Worm (Caenorhabditis elegans) whole organism, young adult: ENCODE measurements around the gene nex-1.

ENCODE experiments used
- B0019.2 ChIP-seq: fragments of 200-800 bp; sonication (Bioruptor generic); conservative IDR thresholded peaks from 2 replicates; pipeline ENCODE4 v1.3.6; 2022; ENCODE audit warnings: missing genetic modification reagents, missing genetic modification characterization, missing compliant biosample characterization
- B0336.3 ChIP-seq: fragments of 200-800 bp; sonication (Bioruptor generic); IDR thresholded peaks from 2 replicates; pipeline ENCODE4 v1.3.6; 2022; ENCODE audit warnings: missing genetic modification characterization, missing compliant biosample characterization
- F22D6.2 ChIP-seq: sonication (generic microtip); optimal IDR thresholded peaks from 2 replicates; lab custom pipeline; 2016; ENCODE audit warnings: mild to moderate bottlenecking, missing genetic modification characterization, missing compliant biosample characterization
- F49E8.2 ChIP-seq: sonication (generic microtip); optimal IDR thresholded peaks from 3 replicates; lab custom pipeline; 2017; ENCODE audit warnings: missing genetic modification characterization, mild to moderate bottlenecking, missing compliant biosample characterization, antibody characterized with exemption, moderate library complexity; ENCODE audit not compliant: insufficient read depth
- F52B5.7 ChIP-seq: sonication (generic microtip); optimal IDR thresholded peaks from 2 replicates; lab custom pipeline; 2016; ENCODE audit warnings: mild to moderate bottlenecking, missing genetic modification characterization, missing compliant biosample characterization
- F55B11.4 ChIP-seq: sonication (generic microtip); optimal IDR thresholded peaks from 2 replicates; lab custom pipeline; 2016; ENCODE audit warnings: missing compliant biosample characterization, missing genetic modification characterization, borderline replicate concordance; ENCODE audit not compliant: insufficient read depth
- K12H6.12 ChIP-seq: fragments of 200-800 bp; sonication (Bioruptor generic); optimal IDR thresholded peaks from 2 replicates; lab custom pipeline; 2018; ENCODE audit warnings: mild to moderate bottlenecking, missing genetic modification characterization, missing compliant biosample characterization
- Y53F4B.3 ChIP-seq: fragments of 200-800 bp; sonication (Bioruptor generic); IDR thresholded peaks from 2 replicates; pipeline ENCODE4 v1.3.6; 2022; ENCODE audit warnings: missing genetic modification reagents, missing genetic modification characterization, missing compliant biosample characterization
- Y53G8AR.9 ChIP-seq: fragments of 200-800 bp; sonication (Bioruptor generic); conservative IDR thresholded peaks from 2 replicates; pipeline ENCODE4 v1.3.6; 2022; ENCODE audit warnings: missing genetic modification reagents, missing genetic modification characterization, missing compliant biosample characterization
- Y67H2A.10 ChIP-seq: fragments of 200-800 bp; sonication (Bioruptor generic); conservative IDR thresholded peaks from 2 replicates; pipeline ENCODE4 v1.3.6; 2022; ENCODE audit warnings: missing genetic modification reagents, missing genetic modification characterization, missing compliant biosample characterization
- Y95B8A.8 ChIP-seq: fragments of 200-800 bp; sonication (Bioruptor generic); IDR thresholded peaks from 2 replicates; pipeline ENCODE4 v1.3.6; 2022; ENCODE audit warnings: missing genetic modification reagents, missing genetic modification characterization, missing compliant biosample characterization
- ama-1 ChIP-seq, 3 experiments: fragments of 150-350 bp in 1 of 3; sonication (generic microtip) in 2 of 3; optimal IDR thresholded peaks; 2 replicates each; lab custom pipeline; 2014 to 2018; ENCODE audit warnings: missing biosample characterization in 2 of 3, missing genetic modification characterization in 2 of 3, missing genetic modification reagents in 2 of 3
- atf-7 ChIP-seq: sonication (generic microtip); optimal IDR thresholded peaks from 2 replicates; lab custom pipeline; 2017; ENCODE audit warnings: mild to moderate bottlenecking, missing genetic modification characterization, missing compliant biosample characterization
- athp-1 ChIP-seq: sonication (generic microtip); optimal IDR thresholded peaks from 2 replicates; lab custom pipeline; 2017; ENCODE audit warnings: mild to moderate bottlenecking, missing genetic modification characterization, missing compliant biosample characterization
- attf-6 ChIP-seq: fragments of 200-800 bp; sonication (Bioruptor generic); IDR thresholded peaks from 2 replicates; pipeline ENCODE4 v1.3.6; 2022; ENCODE audit warnings: missing genetic modification reagents, missing genetic modification characterization, missing compliant biosample characterization
- bed-1 ChIP-seq: fragments of 200-800 bp; sonication (Bioruptor generic); IDR thresholded peaks from 2 replicates; pipeline ENCODE4 v1.3.6; 2022; ENCODE audit warnings: missing genetic modification reagents, missing genetic modification characterization, missing compliant biosample characterization
- cebp-1 ChIP-seq, 2 experiments: fragments of 200-800 bp in 1 of 2; sonication (Bioruptor generic) in 1 of 2; sonication (generic microtip) in 1 of 2; IDR thresholded peaks in 1 of 2; optimal IDR thresholded peaks in 1 of 2; 2 replicates each; pipeline versions ENCODE4 v1.3.6 to Lab custom; 2017 to 2022; ENCODE audit warnings: missing compliant biosample characterization in 2 of 2, missing genetic modification characterization in 2 of 2, mild to moderate bottlenecking in 1 of 2, missing genetic modification reagents in 1 of 2, moderate library complexity in 1 of 2
- ceh-100 ChIP-seq: fragments of 200-800 bp; sonication (Bioruptor generic); IDR thresholded peaks from 2 replicates; pipeline ENCODE4 v1.3.6; 2022; ENCODE audit warnings: missing genetic modification reagents, missing genetic modification characterization, missing compliant biosample characterization
- ceh-40 ChIP-seq: fragments of 200-800 bp; sonication (Bioruptor generic); IDR thresholded peaks from 2 replicates; pipeline ENCODE4 v1.3.6; 2022; ENCODE audit warnings: missing genetic modification characterization, missing compliant biosample characterization
- ceh-58 ChIP-seq: fragments of 200-800 bp; sonication (Bioruptor generic); IDR thresholded peaks from 2 replicates; pipeline ENCODE4 v1.3.6; 2022; ENCODE audit warnings: missing genetic modification characterization, missing compliant biosample characterization
- ceh-79 ChIP-seq: sonication (generic microtip); optimal IDR thresholded peaks from 2 replicates; lab custom pipeline; 2017; ENCODE audit warnings: mild to moderate bottlenecking, missing genetic modification characterization, missing compliant biosample characterization
- dox-1 ChIP-seq: fragments of 200-800 bp; sonication (Bioruptor generic); IDR thresholded peaks from 2 replicates; pipeline ENCODE4 v1.3.6; 2022; ENCODE audit warnings: missing genetic modification reagents, missing genetic modification characterization, missing compliant biosample characterization
- egl-44 ChIP-seq: fragments of 200-800 bp; sonication (Bioruptor generic); IDR thresholded peaks from 2 replicates; pipeline ENCODE4 v1.3.6; 2022; ENCODE audit warnings: missing genetic modification reagents, missing genetic modification characterization, missing compliant biosample characterization
- ekl-4 ChIP-seq: fragments of 200-800 bp; sonication (Bioruptor generic); IDR thresholded peaks from 2 replicates; pipeline ENCODE4 v1.3.6; 2022; ENCODE audit warnings: missing genetic modification reagents, missing genetic modification characterization, missing compliant biosample characterization
- fkh-3 ChIP-seq: sonication (generic microtip); optimal IDR thresholded peaks from 2 replicates; lab custom pipeline; 2016; ENCODE audit warnings: mild to moderate bottlenecking, missing genetic modification characterization, missing compliant biosample characterization
- hlh-12 ChIP-seq: sonication (generic microtip); optimal IDR thresholded peaks from 2 replicates; lab custom pipeline; 2016; ENCODE audit warnings: missing genetic modification characterization, missing compliant biosample characterization
- hmg-20 ChIP-seq: fragments of 200-800 bp; sonication (Bioruptor generic); IDR thresholded peaks from 2 replicates; pipeline ENCODE4 v1.3.6; 2022; ENCODE audit warnings: missing genetic modification reagents, missing genetic modification characterization, missing compliant biosample characterization
- let-526 ChIP-seq: fragments of 200-800 bp; sonication (Bioruptor generic); IDR thresholded peaks from 2 replicates; pipeline ENCODE4 v1.3.6; 2022; ENCODE audit warnings: missing genetic modification reagents, missing genetic modification characterization, missing compliant biosample characterization
- let-607 ChIP-seq, 2 experiments: fragments of 200-800 bp in 1 of 2; sonication (Bioruptor generic) in 1 of 2; sonication (generic microtip) in 1 of 2; optimal IDR thresholded peaks; 2 replicates each; lab custom pipeline; 2016 to 2018; ENCODE audit warnings: mild to moderate bottlenecking in 2 of 2, missing compliant biosample characterization in 2 of 2, missing genetic modification characterization in 2 of 2, moderate library complexity in 2 of 2, missing genotype in 1 of 2
- lin-40 ChIP-seq: sonication (generic microtip); optimal IDR thresholded peaks from 2 replicates; lab custom pipeline; 2016; ENCODE audit warnings: missing genetic modification characterization, mild to moderate bottlenecking, missing compliant biosample characterization, missing genotype, missing genetic modification reagents
- lin-54 ChIP-seq: fragments of 200-800 bp; sonication (Bioruptor generic); optimal IDR thresholded peaks from 2 replicates; lab custom pipeline; 2018; ENCODE audit warnings: mild to moderate bottlenecking, missing genetic modification characterization, missing compliant biosample characterization
- lsl-1 ChIP-seq: fragments of 200-800 bp; sonication (Bioruptor generic); optimal IDR thresholded peaks from 2 replicates; lab custom pipeline; 2018; ENCODE audit warnings: mild to moderate bottlenecking, missing genetic modification characterization, moderate library complexity, missing compliant biosample characterization
- madf-3 ChIP-seq: fragments of 200-800 bp; sonication (Bioruptor generic); IDR thresholded peaks from 2 replicates; pipeline ENCODE4 v1.3.6; 2022; ENCODE audit warnings: missing genetic modification reagents, missing genetic modification characterization, missing compliant biosample characterization
- madf-8 ChIP-seq: fragments of 200-800 bp; sonication (Bioruptor generic); conservative IDR thresholded peaks from 2 replicates; pipeline ENCODE4 v1.3.6; 2022; ENCODE audit warnings: missing genetic modification reagents, missing genetic modification characterization, missing compliant biosample characterization
- mcd-1 ChIP-seq: fragments of 200-800 bp; sonication (Bioruptor generic); IDR thresholded peaks from 2 replicates; pipeline ENCODE4 v1.3.6; 2022; ENCODE audit warnings: missing genetic modification reagents, missing genetic modification characterization, missing compliant biosample characterization
- nhr-27 ChIP-seq: fragments of 200-800 bp; sonication (Bioruptor generic); optimal IDR thresholded peaks from 2 replicates; lab custom pipeline; 2018; ENCODE audit warnings: mild to moderate bottlenecking, missing genetic modification characterization, moderate library complexity, missing compliant biosample characterization
- nhr-90 ChIP-seq: sonication (generic microtip); optimal IDR thresholded peaks from 2 replicates; lab custom pipeline; 2016; ENCODE audit warnings: missing genotype, mild to moderate bottlenecking, missing genetic modification characterization, missing compliant biosample characterization
- rcor-1 ChIP-seq: fragments of 200-800 bp; sonication (Bioruptor generic); IDR thresholded peaks from 2 replicates; pipeline ENCODE4 v1.3.6; 2022; ENCODE audit warnings: missing genetic modification reagents, missing genetic modification characterization, missing compliant biosample characterization
- repo-1 ChIP-seq: sonication (generic microtip); optimal IDR thresholded peaks from 2 replicates; lab custom pipeline; 2017; ENCODE audit warnings: mild to moderate bottlenecking, missing genetic modification characterization, missing compliant biosample characterization
- sea-2 ChIP-seq: fragments of 200-800 bp; sonication (Bioruptor generic); IDR thresholded peaks from 2 replicates; pipeline ENCODE4 v1.3.6; 2022; ENCODE audit warnings: missing genetic modification characterization, missing compliant biosample characterization
- snpc-3.4 ChIP-seq: sonication (generic microtip); optimal IDR thresholded peaks from 2 replicates; lab custom pipeline; 2017; ENCODE audit warnings: missing genetic modification characterization, mild to moderate bottlenecking, missing compliant biosample characterization, antibody characterized with exemption, moderate library complexity, missing genotype, missing genetic modification reagents
- snpc-4 ChIP-seq, 5 experiments: fragments of 150-350 bp in 1 of 5; sonication (generic microtip) in 4 of 5; optimal IDR thresholded peaks; 2 replicates each; lab custom pipeline; 2014 to 2018; ENCODE audit warnings: missing genetic modification characterization in 5 of 5, missing biosample characterization in 3 of 5, antibody characterized with exemption in 2 of 5, mild to moderate bottlenecking in 2 of 5, missing compliant biosample characterization in 2 of 5, missing genotype in 2 of 5, moderate library complexity in 2 of 5, missing genetic modification reagents in 1 of 5
- somi-1 ChIP-seq: fragments of 200-800 bp; sonication (Bioruptor generic); optimal IDR thresholded peaks from 2 replicates; lab custom pipeline; 2018; ENCODE audit warnings: mild to moderate bottlenecking, missing genetic modification characterization, missing compliant biosample characterization
- tlf-1 ChIP-seq: fragments of 200-800 bp; sonication (Bioruptor generic); optimal IDR thresholded peaks from 2 replicates; lab custom pipeline; 2018; ENCODE audit warnings: mild to moderate bottlenecking, missing genetic modification characterization, missing compliant biosample characterization
- unc-130 ChIP-seq: sonication (generic microtip); optimal IDR thresholded peaks from 2 replicates; lab custom pipeline; 2016; ENCODE audit warnings: missing genetic modification reagents, missing genetic modification characterization, missing compliant biosample characterization
- unc-62 ChIP-seq: fragments of 150-350 bp; optimal IDR thresholded peaks from 2 replicates; lab custom pipeline; 2014; ENCODE audit warnings: missing biosample characterization, missing genetic modification reagents, missing genetic modification characterization
- zim-3 ChIP-seq: sonication (generic microtip); optimal IDR thresholded peaks from 2 replicates; lab custom pipeline; 2017; ENCODE audit warnings: mild to moderate bottlenecking, missing genetic modification characterization, moderate library complexity, missing compliant biosample characterization

Gene nex-1

DNA sequence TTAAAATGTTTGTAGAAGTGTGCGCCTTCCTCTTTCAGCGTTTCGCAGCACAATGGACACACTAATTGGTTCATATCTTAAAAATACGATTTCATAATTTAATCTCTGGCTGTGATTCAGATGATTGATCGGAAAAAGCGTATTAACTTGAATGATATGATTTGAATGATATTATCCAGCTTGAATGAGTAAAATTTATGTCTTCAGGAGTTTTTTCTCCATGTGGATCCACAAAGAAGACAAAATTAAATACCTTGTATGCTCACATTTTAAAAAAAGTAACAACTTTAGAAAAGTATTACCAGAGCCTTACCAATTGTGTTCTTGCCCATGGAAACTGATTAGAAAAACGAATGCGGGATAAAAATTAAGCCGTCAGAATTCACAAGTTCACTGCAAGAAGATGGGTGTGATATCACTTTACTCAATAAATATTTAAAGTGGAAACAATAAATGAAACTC lies 48.0 kb downstream of the nex-1 start, which contains the start of gene ztf-8 (continued):
- TF ChIP-seq B0019.2 (GFP tag; lab: Robert Waterston, UW): no peak
- TF ChIP-seq hlh-12 (tag; lab: Kevin White, UChicago): no peak
- no peak for TF ChIP-seq cebp-1 (GFP tag; IDR thresholded peaks at IDR 0.05; lab: Robert Waterston, UW)
- TF ChIP-seq cebp-1 (tag; optimal IDR thresholded peaks at IDR 0.05; lab: Kevin White, UChicago): peak; percentile 38
- peak; percentile 31 for TF ChIP-seq zim-3 (tag; lab: Kevin White, UChicago)
- no peak for TF ChIP-seq somi-1 (GFP tag; lab: Kevin White, UChicago)
- no peak for TF ChIP-seq let-526 (GFP tag; lab: Robert Waterston, UW)
- TF ChIP-seq ama-1 (optimal IDR thresholded peaks at IDR 0.05; lab: Kevin White, UChicago): peak; percentile 37
- peak in 1 of 2 experiments; percentile 5 for TF ChIP-seq ama-1 (GFP tag; optimal IDR thresholded peaks at IDR 0.05; lab: Kevin White, UChicago)
- no peak for TF ChIP-seq ceh-79
- TF ChIP-seq dox-1 (GFP tag; lab: Robert Waterston, UW): peak; percentile 19; the same call in 1 of the 2 replicates
- TF ChIP-seq rcor-1: peak; percentile 38
- no peak for TF ChIP-seq F55B11.4 (tag; lab: Kevin White, UChicago)
- no peak for TF ChIP-seq Y67H2A.10 (GFP tag; lab: Robert Waterston, UW)
- TF ChIP-seq K12H6.12 (tag; lab: Kevin White, UChicago): no peak
- TF ChIP-seq egl-44 (GFP tag; lab: Robert Waterston, UW): no peak
- no peak for TF ChIP-seq hmg-20
- TF ChIP-seq F52B5.7 (tag; lab: Kevin White, UChicago): peak; percentile 10
- 0 out of 2 replicates have a peak, but pooled peaks have one; percentile 51 for TF ChIP-seq madf-3 (GFP tag; lab: Robert Waterston, UW)
- TF ChIP-seq ceh-40 (GFP tag; lab: Robert Waterston, UW): no peak
- no peak for TF ChIP-seq unc-62
- TF ChIP-seq let-607 (tag; optimal IDR thresholded peaks at IDR 0.05; lab: Kevin White, UChicago): no peak
- no peak for TF ChIP-seq ekl-4 (GFP tag; lab: Robert Waterston, UW)
- peak; percentile 10 for TF ChIP-seq unc-130 (GFP tag; lab: Kevin White, UChicago)
- TF ChIP-seq snpc-4 (GFP tag; optimal IDR thresholded peaks at IDR 0.05; lab: Kevin White, UChicago): no peak
- TF ChIP-seq snpc-4 (tag; optimal IDR thresholded peaks at IDR 0.05; lab: Kevin White, UChicago): peak in 1 of 4 experiments; percentile 29
- no peak for TF ChIP-seq lsl-1 (GFP tag; lab: Kevin White, UChicago)
- TF ChIP-seq F49E8.2: peak; percentile 75
- no peak for TF ChIP-seq Y95B8A.8 (GFP tag; lab: Robert Waterston, UW)
- peak; percentile 45 for TF ChIP-seq lin-54 (GFP tag; lab: Kevin White, UChicago)
- TF ChIP-seq bed-1 (GFP tag; lab: Robert Waterston, UW): no peak
- no peak for TF ChIP-seq nhr-27
- peak; percentile 66; the same call in 1 of the 2 replicates for TF ChIP-seq Y53G8AR.9 (GFP tag; lab: Robert Waterston, UW)
- TF ChIP-seq athp-1 (tag; lab: Kevin White, UChicago): peak; percentile 42
- TF ChIP-seq B0336.3 (GFP tag; lab: Robert Waterston, UW): peak; percentile 72
- TF ChIP-seq attf-6 (GFP tag; lab: Robert Waterston, UW): 0 out of 2 replicates have a peak, but pooled peaks have one; percentile 47
- TF ChIP-seq F22D6.2 (tag; lab: Kevin White, UChicago): no peak
- TF ChIP-seq repo-1 (tag; lab: Kevin White, UChicago): peak; percentile 79
- no peak for TF ChIP-seq ceh-58 (GFP tag; lab: Robert Waterston, UW)
- peak; percentile 29 for TF ChIP-seq tlf-1 (GFP tag; lab: Kevin White, UChicago)
- TF ChIP-seq sea-2 (GFP tag; lab: Robert Waterston, UW): no peak
- TF ChIP-seq lin-40 (tag; lab: Kevin White, UChicago): no peak
- no peak for TF ChIP-seq mcd-1
- no peak for TF ChIP-seq ceh-100 (GFP tag; lab: Robert Waterston, UW)
- TF ChIP-seq atf-7 (tag; lab: Kevin White, UChicago): peak; percentile 31
- TF ChIP-seq snpc-3.4 (tag; lab: Kevin White, UChicago): no peak
- TF ChIP-seq madf-8 (GFP tag; lab: Robert Waterston, UW): no peak
- TF ChIP-seq nhr-90 (tag; lab: Kevin White, UChicago): no peak
- TF ChIP-seq Y53F4B.3 (GFP tag; lab: Robert Waterston, UW): no peak
- no peak for TF ChIP-seq fkh-3 (tag; lab: Kevin White, UChicago)
